Fruit fly (Drosophila melanogaster): ENCODE data around the gene RpS15Aa.

- no peak for TF ChIP-seq psq (optimal IDR thresholded peaks at IDR 0.05)
- no peak for TF ChIP-seq Sin3A (optimal IDR thresholded peaks at IDR 0.05)
- no peak for TF ChIP-seq h (optimal IDR thresholded peaks at IDR 0.05)
- TF ChIP-seq Myc (optimal IDR thresholded peaks at IDR 0.05), result no peak
- no peak for TF ChIP-seq ttk (optimal IDR thresholded peaks at IDR 0.05)
Measured at dm6 chrX:13300835-13301502, 36.5 kb downstream of the RpS15Aa start.

All from Kc167 (cell line).